Fruit fly (Drosophila melanogaster) whole organism, embryonic: ENCODE results near the gene sdt.
A peak's percentile ranks its signal among the peaks of the same experiment; 100 is the strongest.

ENCODE experiments used
- B-H1 ChIP-seq: fragments of 200-800 bp; sonication (Bioruptor generic); IDR thresholded peaks from 3 replicates; pipeline ENCODE4 v1.3.6; 2022; ENCODE audit warnings: missing biosample characterization, missing genetic modification characterization
- B-H2 ChIP-seq: fragments of 200-800 bp; sonication (Bioruptor generic); optimal IDR thresholded peaks from 2 replicates; lab custom pipeline; 2018; ENCODE audit warnings: missing biosample characterization, mild to moderate bottlenecking, missing genetic modification characterization
- CG10959 ChIP-seq: fragments of 200-800 bp; sonication (Bioruptor generic); IDR thresholded peaks from 2 replicates; pipeline ENCODE4 v1.3.6; 2022; ENCODE audit warnings: missing biosample characterization, missing genetic modification characterization
- CG11695 ChIP-seq: fragments of 200-800 bp; sonication (Bioruptor generic); IDR thresholded peaks from 3 replicates; pipeline ENCODE4 v1.3.6; 2022; ENCODE audit warnings: missing biosample characterization, missing genetic modification characterization
- CG11723 ChIP-seq: fragments of 200-800 bp; sonication (Bioruptor generic); optimal IDR thresholded peaks from 2 replicates; lab custom pipeline; 2017; ENCODE audit warnings: missing biosample characterization, mild to moderate bottlenecking, missing genetic modification characterization
- CG12942 ChIP-seq: fragments of 200-800 bp; sonication (Bioruptor generic); optimal IDR thresholded peaks from 3 replicates; lab custom pipeline; 2016; ENCODE audit warnings: missing biosample characterization, missing genetic modification characterization
- CG15514 ChIP-seq: fragments of 200-800 bp; sonication (Bioruptor generic); optimal IDR thresholded peaks from 3 replicates; lab custom pipeline; 2017; ENCODE audit warnings: missing biosample characterization, missing genetic modification characterization, mild to moderate bottlenecking, moderate library complexity, missing genetic modification reagents
- CG17328 ChIP-seq: fragments of 200-800 bp; sonication (Bioruptor generic); IDR thresholded peaks from 2 replicates; pipeline ENCODE4 v1.3.6; 2022; ENCODE audit warnings: missing biosample characterization, missing genetic modification characterization
- CG17802 ChIP-seq: fragments of 200-800 bp; sonication (Bioruptor generic); optimal IDR thresholded peaks from 2 replicates; lab custom pipeline; 2018; ENCODE audit warnings: missing biosample characterization, mild to moderate bottlenecking, missing genetic modification characterization, moderate library complexity
- CG32532 ChIP-seq: fragments of 200-800 bp; sonication (Bioruptor generic); IDR thresholded peaks from 2 replicates; pipeline ENCODE4 v1.3.6; 2022; ENCODE audit warnings: missing biosample characterization, missing genetic modification characterization
- CG32772 ChIP-seq: fragments of 200-800 bp; sonication (Bioruptor generic); IDR thresholded peaks from 2 replicates; pipeline ENCODE4 v1.3.6; 2022; ENCODE audit warnings: missing biosample characterization, missing genetic modification characterization
- CG4854 ChIP-seq: fragments of 200-800 bp; sonication (Bioruptor generic); optimal IDR thresholded peaks from 2 replicates; lab custom pipeline; 2016; ENCODE audit warnings: missing biosample characterization, missing genetic modification characterization, inconsistent platforms
- CG5180 ChIP-seq: fragments of 200-800 bp; sonication (Bioruptor generic); optimal IDR thresholded peaks from 3 replicates; lab custom pipeline; 2017; ENCODE audit warnings: missing biosample characterization, missing genetic modification characterization, mild to moderate bottlenecking, moderate library complexity, missing genetic modification reagents
- CG7556 ChIP-seq: fragments of 200-800 bp; sonication (Bioruptor generic); optimal IDR thresholded peaks from 2 replicates; lab custom pipeline; 2017; ENCODE audit warnings: missing biosample characterization, mild to moderate bottlenecking, missing genetic modification characterization
- CG7839 ChIP-seq: fragments of 200-800 bp; sonication (Bioruptor generic); optimal IDR thresholded peaks from 3 replicates; lab custom pipeline; 2018; ENCODE audit warnings: missing biosample characterization, mild to moderate bottlenecking, missing genetic modification characterization, moderate library complexity
- CG8944 ChIP-seq: fragments of 200-800 bp; sonication (Bioruptor generic); optimal IDR thresholded peaks from 3 replicates; lab custom pipeline; 2016; ENCODE audit warnings: missing biosample characterization, missing genetic modification characterization
- CTCF ChIP-seq: fragments of 200-800 bp; sonication (Bioruptor generic); optimal IDR thresholded peaks from 2 replicates; lab custom pipeline; 2017; ENCODE audit warnings: missing biosample characterization, mild to moderate bottlenecking, missing genetic modification characterization, moderate library complexity
- Chrac-16 ChIP-seq: fragments of 200-800 bp; sonication (Bioruptor generic); optimal IDR thresholded peaks from 3 replicates; lab custom pipeline; 2016; ENCODE audit warnings: missing biosample characterization, missing genetic modification characterization
- D19B ChIP-seq: fragments of 200-800 bp; sonication (Bioruptor generic); optimal IDR thresholded peaks from 2 replicates; lab custom pipeline; 2017; ENCODE audit warnings: missing biosample characterization, mild to moderate bottlenecking, missing genetic modification characterization
- Ets65A ChIP-seq: fragments of 200-800 bp; sonication (Bioruptor generic); peaks from one replicate; lab custom pipeline; 2016; ENCODE audit warnings: missing biosample characterization, missing genetic modification characterization
- Gsc ChIP-seq: fragments of 200-800 bp; sonication (Bioruptor generic); IDR thresholded peaks from 2 replicates; pipeline ENCODE4 v1.3.6; 2022; ENCODE audit warnings: missing biosample characterization, missing genetic modification characterization
- Hsf ChIP-seq: fragments of 200-800 bp; sonication (Bioruptor generic); optimal IDR thresholded peaks from 3 replicates; lab custom pipeline; 2016; ENCODE audit warnings: missing biosample characterization, missing genetic modification characterization
- Kr ChIP-seq: fragments of 200-800 bp; sonication (Bioruptor generic); optimal IDR thresholded peaks from 2 replicates; lab custom pipeline; 2017; ENCODE audit warnings: missing biosample characterization, mild to moderate bottlenecking, missing genetic modification characterization
- MTF-1 ChIP-seq: fragments of 200-800 bp; sonication (Bioruptor generic); optimal IDR thresholded peaks from 2 replicates; lab custom pipeline; 2018; ENCODE audit warnings: missing biosample characterization, mild to moderate bottlenecking, missing genetic modification characterization, borderline replicate concordance
- NC2β ChIP-seq: fragments of 200-800 bp; sonication (Bioruptor generic); optimal IDR thresholded peaks from 2 replicates; lab custom pipeline; 2016; ENCODE audit warnings: missing biosample characterization, missing genetic modification characterization
- PHDP ChIP-seq: fragments of 200-800 bp; sonication (Bioruptor generic); optimal IDR thresholded peaks from 3 replicates; lab custom pipeline; 2018; ENCODE audit warnings: missing biosample characterization, mild to moderate bottlenecking, missing genetic modification characterization, moderate library complexity
- Sin3A ChIP-seq: fragments of >200 bp; optimal IDR thresholded peaks from 2 replicates; lab custom pipeline; 2018
- Xrp1 ChIP-seq: fragments of 200-800 bp; sonication (Bioruptor generic); IDR thresholded peaks from 2 replicates; pipeline ENCODE4 v1.3.6; 2022; ENCODE audit warnings: missing biosample characterization, missing genetic modification characterization
- ato ChIP-seq: fragments of 200-800 bp; sonication (Bioruptor generic); IDR thresholded peaks from 2 replicates; pipeline ENCODE4 v1.3.6; 2022; ENCODE audit warnings: missing biosample characterization, missing genetic modification characterization; ENCODE audit not compliant: partially characterized antibody
- cas ChIP-seq: fragments of 200-800 bp; sonication (Bioruptor generic); IDR thresholded peaks from 2 replicates; pipeline ENCODE4 v1.3.6; 2022; ENCODE audit warnings: missing biosample characterization, missing genetic modification characterization
- chinmo ChIP-seq: fragments of 200-800 bp; sonication (Bioruptor generic); IDR thresholded peaks from 4 replicates; pipeline ENCODE4 v1.3.6; 2022; ENCODE audit warnings: missing biosample characterization, missing genetic modification characterization; ENCODE audit not compliant: partially characterized antibody
- chn ChIP-seq: fragments of 200-800 bp; sonication (Bioruptor generic); optimal IDR thresholded peaks from 2 replicates; lab custom pipeline; 2016; ENCODE audit warnings: missing biosample characterization, missing genetic modification characterization
- dmrt11E ChIP-seq: fragments of 200-800 bp; sonication (Bioruptor generic); optimal IDR thresholded peaks from 3 replicates; lab custom pipeline; 2018; ENCODE audit warnings: missing biosample characterization, mild to moderate bottlenecking, missing genetic modification characterization, moderate library complexity
- dysf ChIP-seq: fragments of 200-800 bp; sonication (Bioruptor generic); IDR thresholded peaks from 3 replicates; pipeline ENCODE4 v1.3.6; 2022; ENCODE audit warnings: missing biosample characterization, missing genetic modification characterization
- ems ChIP-seq: fragments of 200-800 bp; sonication (Bioruptor generic); optimal IDR thresholded peaks from 3 replicates; lab custom pipeline; 2016; ENCODE audit warnings: missing biosample characterization, missing genetic modification characterization
- fd102C ChIP-seq: fragments of 200-800 bp; sonication (Bioruptor generic); optimal IDR thresholded peaks from 2 replicates; lab custom pipeline; 2018; ENCODE audit warnings: missing biosample characterization, mild to moderate bottlenecking, missing genetic modification characterization, moderate library complexity
- fd96Cb ChIP-seq: fragments of 200-800 bp; sonication (Bioruptor generic); optimal IDR thresholded peaks from 2 replicates; lab custom pipeline; 2018; ENCODE audit warnings: missing biosample characterization, mild to moderate bottlenecking, missing genetic modification characterization, moderate library complexity
- hth ChIP-seq: fragments of >200 bp; optimal IDR thresholded peaks from 2 replicates; lab custom pipeline; 2017; ENCODE audit warnings: inconsistent platforms
- jumu ChIP-seq: fragments of 200-800 bp; sonication (Bioruptor generic); optimal IDR thresholded peaks from 3 replicates; lab custom pipeline; 2016; ENCODE audit warnings: missing biosample characterization, missing genetic modification characterization
- klu ChIP-seq: fragments of 200-800 bp; sonication (Bioruptor generic); IDR thresholded peaks from 2 replicates; pipeline ENCODE4 v1.3.6; 2022; ENCODE audit warnings: missing biosample characterization, missing genetic modification characterization
- lola ChIP-seq, 3 experiments: fragments of >200 bp in 2 of 3; fragments of 200-800 bp in 1 of 3; sonication (Bioruptor generic) in 1 of 3; optimal IDR thresholded peaks; 2 replicates each; lab custom pipeline; 2017 to 2019; ENCODE audit warnings: missing biosample characterization in 3 of 3, missing genetic modification characterization in 3 of 3, mild to moderate bottlenecking in 1 of 3, moderate library complexity in 1 of 3
- mam ChIP-seq: fragments of 200-800 bp; sonication (Bioruptor generic); optimal IDR thresholded peaks from 3 replicates; lab custom pipeline; 2016; ENCODE audit warnings: missing biosample characterization, missing genetic modification characterization
- nau ChIP-seq: fragments of 200-800 bp; sonication (Bioruptor generic); optimal IDR thresholded peaks from 3 replicates; lab custom pipeline; 2017; ENCODE audit warnings: missing biosample characterization, mild to moderate bottlenecking, missing genetic modification characterization, missing genetic modification reagents
- p53 ChIP-seq: fragments of 200-800 bp; sonication (Bioruptor generic); optimal IDR thresholded peaks from 2 replicates; lab custom pipeline; 2016; ENCODE audit warnings: missing biosample characterization, missing genetic modification characterization
- peb ChIP-seq: fragments of 200-800 bp; sonication (Bioruptor generic); IDR thresholded peaks from 2 replicates; pipeline ENCODE4 v1.3.6; 2022; ENCODE audit warnings: missing biosample characterization, missing genetic modification characterization
- pita ChIP-seq: fragments of 200-800 bp; sonication (Bioruptor generic); optimal IDR thresholded peaks from 2 replicates; lab custom pipeline; 2017; ENCODE audit warnings: missing biosample characterization, mild to moderate bottlenecking, missing genetic modification characterization
- prd ChIP-seq, 3 experiments: fragments of >200 bp in 2 of 3; fragments of 200-800 bp in 1 of 3; sonication (Bioruptor generic) in 1 of 3; optimal IDR thresholded peaks in 2 of 3; IDR thresholded peaks in 1 of 3; 2 replicates in 2 of 3; 3 replicates in 1 of 3; pipeline versions ENCODE4 v1.3.6 to Lab custom; 2017 to 2022; ENCODE audit warnings: missing biosample characterization in 1 of 3, missing genetic modification characterization in 1 of 3
- schlank ChIP-seq: fragments of 200-800 bp; sonication (Bioruptor generic); optimal IDR thresholded peaks from 2 replicates; lab custom pipeline; 2018; ENCODE audit warnings: missing biosample characterization, mild to moderate bottlenecking, missing genetic modification characterization
- ssp ChIP-seq: fragments of 200-800 bp; sonication (Bioruptor generic); IDR thresholded peaks from 2 replicates; pipeline ENCODE4 v1.3.6; 2022; ENCODE audit warnings: missing biosample characterization, missing genetic modification characterization
- unpg ChIP-seq: fragments of 200-800 bp; sonication (Bioruptor generic); optimal IDR thresholded peaks from 3 replicates; lab custom pipeline; 2018; ENCODE audit warnings: missing biosample characterization, mild to moderate bottlenecking, missing genetic modification characterization, moderate library complexity
- vvl ChIP-seq: fragments of 200-800 bp; sonication (Bioruptor generic); IDR thresholded peaks from 2 replicates; pipeline ENCODE4 v1.3.6; 2022; ENCODE audit warnings: missing biosample characterization, missing genetic modification characterization
- zen2 ChIP-seq: fragments of 200-800 bp; sonication (Bioruptor generic); IDR thresholded peaks from 3 replicates; pipeline ENCODE4 v1.3.6; 2022; ENCODE audit warnings: missing biosample characterization, missing genetic modification characterization; ENCODE audit not compliant: partially characterized antibody

Gene sdt

DNA sequence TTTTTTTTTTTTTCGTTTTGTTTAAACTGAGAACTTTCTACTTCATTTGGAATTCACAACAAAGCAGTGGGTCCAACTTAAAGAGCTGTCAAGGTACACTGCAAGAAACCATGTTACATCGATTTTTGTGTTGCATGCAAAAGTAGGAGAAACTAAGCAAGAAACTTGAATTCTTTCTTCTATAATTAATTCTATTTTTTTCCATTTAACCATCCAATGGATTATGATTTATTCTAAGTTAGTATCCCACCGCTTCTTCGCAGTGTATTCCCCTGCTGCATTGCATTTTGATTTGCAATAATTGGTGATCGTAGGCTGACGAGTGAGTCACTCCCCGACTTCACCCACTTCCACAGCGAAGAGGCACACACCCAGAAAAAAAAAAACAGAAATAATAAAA is 81.5 kb downstream of the sdt start (continued):
- TF ChIP-seq cas = no peak
- no peak for TF ChIP-seq CG32532 (GFP tag; lab: Robert Waterston, UW)
- 0 out of 2 replicates have a peak, but pooled peaks have one; percentile 32 for TF ChIP-seq ssp
- TF ChIP-seq Hsf (GFP tag; lab: Kevin White, UChicago) = peak; percentile 12
- TF ChIP-seq B-H2 (GFP tag; lab: Kevin White, UChicago) = no peak
- TF ChIP-seq CG7839 = peak; percentile 39
- no peak for TF ChIP-seq D19B (GFP tag; lab: Kevin White, UChicago)
- TF ChIP-seq chinmo = no peak
- TF ChIP-seq lola (GFP tag; optimal IDR thresholded peaks at IDR 0.05; lab: Kevin White, UChicago) = peak in 1 of 3 experiments; percentile 14
- TF ChIP-seq NC2β (GFP tag; lab: Kevin White, UChicago) = no peak
- TF ChIP-seq PHDP (tag; lab: Kevin White, UChicago) = no peak
- TF ChIP-seq CG10959 (GFP tag; lab: Robert Waterston, UW) = no peak
- TF ChIP-seq schlank = no peak
- no peak for TF ChIP-seq fd102C
- no peak for TF ChIP-seq CG12942 (GFP tag; lab: Kevin White, UChicago)
- no peak for TF ChIP-seq klu (GFP tag; lab: Robert Waterston, UW)
- TF ChIP-seq unpg = peak; percentile 35
- TF ChIP-seq ems (GFP tag; lab: Kevin White, UChicago) = no peak
- peak; percentile 44 for TF ChIP-seq CG17328
- TF ChIP-seq CTCF = no peak
- TF ChIP-seq prd (optimal IDR thresholded peaks at IDR 0.05; lab: Kevin White, UChicago) = no peak
- TF ChIP-seq prd (GFP tag; IDR thresholded peaks at IDR 0.05; lab: Robert Waterston, UW) = peak; percentile 52; the same call in 1 of the 3 replicates
- no peak for TF ChIP-seq B-H1 (GFP tag; lab: Robert Waterston, UW)
- no peak for TF ChIP-seq Ets65A (GFP tag; lab: Kevin White, UChicago)
- TF ChIP-seq mam (GFP tag; lab: Kevin White, UChicago) = no peak
- TF ChIP-seq Sin3A (lab: Kevin White, UChicago) = no peak
- TF ChIP-seq CG4854 (GFP tag; lab: Kevin White, UChicago) = no peak
- TF ChIP-seq Kr (GFP tag; lab: Kevin White, UChicago) = no peak
- TF ChIP-seq chn (GFP tag; lab: Kevin White, UChicago) = no peak
- no peak for TF ChIP-seq Chrac-16 (GFP tag; lab: Kevin White, UChicago)
- 0 out of 3 replicates have a peak, but pooled peaks have one; percentile 21 for TF ChIP-seq dysf (GFP tag; lab: Robert Waterston, UW)
- no peak for TF ChIP-seq CG7556
- no peak for TF ChIP-seq CG11723
- TF ChIP-seq CG11695 (GFP tag; lab: Robert Waterston, UW) = no peak
- peak; percentile 65 for TF ChIP-seq vvl (GFP tag; lab: Robert Waterston, UW)
- no peak for TF ChIP-seq CG17802
- TF ChIP-seq CG5180 = no peak
- TF ChIP-seq ato = no peak
- no peak for TF ChIP-seq p53
- TF ChIP-seq CG15514 (GFP tag; lab: Kevin White, UChicago) = no peak
- TF ChIP-seq peb (GFP tag; lab: Robert Waterston, UW) = no peak
- TF ChIP-seq CG32772 (GFP tag; lab: Robert Waterston, UW) = no peak
- TF ChIP-seq CG8944 = no peak
- no peak for TF ChIP-seq Gsc (GFP tag; lab: Robert Waterston, UW)
- no peak for TF ChIP-seq pita (GFP tag; lab: Kevin White, UChicago)
- TF ChIP-seq zen2 (GFP tag; lab: Robert Waterston, UW) = no peak
- no peak for TF ChIP-seq jumu (GFP tag; lab: Kevin White, UChicago)
- TF ChIP-seq Xrp1 (GFP tag; lab: Robert Waterston, UW) = peak; percentile 44; the same call in 1 of the 2 replicates
- no peak for TF ChIP-seq nau
- TF ChIP-seq dmrt11E (tag; lab: Kevin White, UChicago) = peak; percentile 37
- peak; percentile 44 for TF ChIP-seq fd96Cb (tag; lab: Kevin White, UChicago)
- no peak for TF ChIP-seq hth
- TF ChIP-seq MTF-1 (GFP tag; lab: Kevin White, UChicago) = no peak
